Fruit fly (Drosophila melanogaster) whole organism, adult: ENCODE results near the gene SP.

Experiments used
- CG11617 ChIP-seq: fragments of 200-800 bp; sonication (Bioruptor generic); optimal IDR thresholded peaks from 2 replicates; lab custom pipeline; 2017; ENCODE audit warnings: mild to moderate bottlenecking, missing biosample characterization, missing genetic modification reagents, missing genetic modification characterization
- CG14711 ChIP-seq: fragments of 200-800 bp; sonication (Bioruptor generic); optimal IDR thresholded peaks from 2 replicates; lab custom pipeline; 2018; ENCODE audit warnings: missing biosample characterization, mild to moderate bottlenecking, missing genetic modification characterization, moderate library complexity
- CG1620 ChIP-seq: fragments of 200-800 bp; sonication (Bioruptor generic); optimal IDR thresholded peaks from 2 replicates; lab custom pipeline; 2016; ENCODE audit warnings: missing biosample characterization, missing genetic modification characterization
- CG33017 ChIP-seq: fragments of 200-800 bp; sonication (Bioruptor generic); optimal IDR thresholded peaks from 2 replicates; lab custom pipeline; 2018; ENCODE audit warnings: missing biosample characterization, mild to moderate bottlenecking, missing genetic modification characterization, moderate library complexity
- CG5204 ChIP-seq: fragments of 200-800 bp; sonication (Bioruptor generic); optimal IDR thresholded peaks from 2 replicates; lab custom pipeline; 2016; ENCODE audit warnings: missing biosample characterization, missing genetic modification characterization
- CG7101 ChIP-seq: fragments of 200-800 bp; sonication (Bioruptor generic); optimal IDR thresholded peaks from 2 replicates; lab custom pipeline; 2018; ENCODE audit warnings: missing biosample characterization, mild to moderate bottlenecking, missing genetic modification characterization, moderate library complexity
- Hr96 ChIP-seq: fragments of 200-800 bp; sonication (Bioruptor generic); optimal IDR thresholded peaks from 2 replicates; lab custom pipeline; 2016; ENCODE audit warnings: missing biosample characterization, missing genetic modification characterization
- Mnt ChIP-seq: fragments of 200-800 bp; sonication (Bioruptor generic); optimal IDR thresholded peaks from 2 replicates; lab custom pipeline; 2016; ENCODE audit warnings: missing biosample characterization, mild to moderate bottlenecking, missing genetic modification characterization
- cic ChIP-seq: fragments of 200-800 bp; sonication (Bioruptor generic); optimal IDR thresholded peaks from 2 replicates; lab custom pipeline; 2017; ENCODE audit warnings: missing biosample characterization, mild to moderate bottlenecking, missing genetic modification characterization, moderate library complexity
- cnc ChIP-seq, 2 experiments: fragments of >200 bp; optimal IDR thresholded peaks; 2 replicates each; lab custom pipeline; 2017
- kay ChIP-seq: fragments of 200-800 bp; sonication (Bioruptor generic); peaks from one replicate; lab custom pipeline; 2016; ENCODE audit warnings: missing biosample characterization, missing genetic modification characterization, borderline replicate concordance
- ovo ChIP-seq: fragments of 200-800 bp; sonication (Bioruptor generic); optimal IDR thresholded peaks from 2 replicates; lab custom pipeline; 2016; ENCODE audit warnings: missing biosample characterization, missing genetic modification characterization
- pad ChIP-seq: fragments of 200-800 bp; sonication (Bioruptor generic); optimal IDR thresholded peaks from 3 replicates; lab custom pipeline; 2017; ENCODE audit warnings: missing biosample characterization, missing genetic modification characterization, mild to moderate bottlenecking, moderate library complexity, missing genetic modification reagents
- toe ChIP-seq: fragments of 200-800 bp; sonication (Bioruptor generic); optimal IDR thresholded peaks from 2 replicates; lab custom pipeline; 2016; ENCODE audit warnings: missing biosample characterization, missing genetic modification characterization

DNA sequence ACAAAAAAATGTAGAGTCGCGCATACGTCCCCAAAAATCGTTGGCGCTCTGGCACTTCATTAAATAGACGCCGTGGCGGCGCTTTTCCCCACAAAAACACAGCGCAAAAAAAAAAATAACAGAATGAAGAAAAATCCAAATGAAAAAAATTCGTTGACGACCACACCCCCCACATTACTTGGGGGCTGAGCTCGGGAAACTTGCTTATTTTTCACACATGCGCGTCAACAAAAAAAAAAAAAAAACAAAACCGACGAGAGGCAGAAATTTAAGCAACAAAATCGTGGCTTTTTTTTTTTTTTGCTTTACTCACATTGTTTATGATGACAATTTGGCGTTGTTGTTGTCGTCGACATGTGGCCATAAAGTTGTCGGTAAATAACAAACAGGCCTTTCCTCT, 49.6 kb upstream of the SP start:
- no peak for TF ChIP-seq CG11617 (GFP tag; lab: Kevin White, UChicago)
- TF ChIP-seq CG5204 (GFP tag; lab: Kevin White, UChicago): no peak
- TF ChIP-seq CG33017: no peak
- TF ChIP-seq cic (GFP tag; lab: Kevin White, UChicago): no peak
- no peak for TF ChIP-seq Mnt (GFP tag; lab: Kevin White, UChicago)
- TF ChIP-seq kay (GFP tag; lab: Kevin White, UChicago): no peak
- no peak for TF ChIP-seq CG14711 (tag; lab: Kevin White, UChicago)
- TF ChIP-seq CG7101: no peak
- TF ChIP-seq pad (GFP tag; lab: Kevin White, UChicago): no peak
- TF ChIP-seq cnc (optimal IDR thresholded peaks at IDR 0.05; lab: Kevin White, UChicago): no peak
- no peak for TF ChIP-seq Hr96 (GFP tag; lab: Kevin White, UChicago)
- TF ChIP-seq toe (GFP tag; lab: Kevin White, UChicago): no peak
- TF ChIP-seq ovo (GFP tag; lab: Kevin White, UChicago): no peak
- no peak for TF ChIP-seq CG1620 (GFP tag; lab: Kevin White, UChicago)
